Worm (Caenorhabditis elegans): ENCODE measurements around the gene rgl-1.

DNA sequence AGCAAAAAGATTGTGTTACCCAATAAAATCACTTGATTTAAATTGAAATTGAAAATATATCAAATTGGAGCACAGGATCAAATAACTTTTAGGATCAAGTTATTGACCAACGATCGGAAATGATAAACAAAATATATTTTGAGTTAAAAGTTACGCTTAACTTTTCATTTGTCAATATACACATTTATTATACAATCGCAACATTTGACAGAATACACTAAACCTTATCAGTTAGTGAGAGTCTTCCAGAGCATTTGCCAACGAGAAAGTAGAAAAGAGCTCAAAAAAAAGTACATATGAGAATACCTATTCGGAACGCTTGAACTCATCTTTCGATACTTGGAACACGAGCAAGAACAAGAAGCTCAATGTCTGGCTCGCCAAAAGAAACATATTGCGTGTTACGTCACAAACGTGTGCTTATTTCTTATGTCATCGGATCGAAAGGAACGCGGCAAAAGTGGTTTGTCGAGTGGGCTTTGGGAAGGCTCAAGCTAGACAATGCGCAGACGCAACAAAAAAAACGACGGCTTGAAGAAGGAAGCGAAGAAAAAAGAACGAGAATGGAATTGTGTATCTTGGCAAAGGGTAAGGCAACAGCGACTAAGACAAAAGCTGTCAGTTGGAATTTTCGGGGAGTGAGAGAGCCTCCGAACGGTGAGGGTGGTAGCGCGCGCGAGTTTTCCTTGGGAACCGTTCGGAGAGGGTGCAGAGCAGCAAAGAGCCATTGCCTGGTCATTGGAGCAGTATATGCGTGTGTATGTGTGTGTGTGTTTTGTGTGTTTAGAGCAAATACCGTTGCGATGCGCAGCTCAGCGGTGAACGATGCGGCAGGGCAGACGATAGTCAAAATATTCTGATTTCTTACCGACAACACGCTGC lies 6.4 kb upstream of the rgl-1 start:
- TF ChIP-seq unc-39 (tag; optimal IDR thresholded peaks at IDR 0.05) (no peak), mdl-1 (tag; optimal IDR thresholded peaks at IDR 0.05) (no peak), ceh-9 (tag; optimal IDR thresholded peaks at IDR 0.05) (no peak), zag-1 (tag; optimal IDR thresholded peaks at IDR 0.05) (no peak), ceh-82 (tag; optimal IDR thresholded peaks at IDR 0.05) (no peak), nhr-25 (tag; optimal IDR thresholded peaks at IDR 0.05) (no peak), hmg-11 (tag; optimal IDR thresholded peaks at IDR 0.05) (no peak), ztf-4 (tag; optimal IDR thresholded peaks at IDR 0.05) (no peak), jun-1 (tag; optimal IDR thresholded peaks at IDR 0.05) (no peak), nhr-76 (tag; optimal IDR thresholded peaks at IDR 0.05) (no peak), nhr-28 (tag; optimal IDR thresholded peaks at IDR 0.05) (no peak), nhr-67 (tag; optimal IDR thresholded peaks at IDR 0.05) (no peak)

Measured in whole organism, L3 larva.